Worm (Caenorhabditis elegans) whole organism, L1 larva: Measurements from ENCODE around the gene M04B2.6.
A peak's percentile ranks its signal among the peaks of the same experiment; 100 is the strongest.

Experiments
- C04F5.9 ChIP-seq: sonication (generic microtip); optimal IDR thresholded peaks from 2 replicates; lab custom pipeline; 2016; ENCODE audit warnings: missing genetic modification characterization, missing compliant biosample characterization
- C16A3.4 ChIP-seq: fragments of 150-350 bp; optimal IDR thresholded peaks from 2 replicates; lab custom pipeline; 2014; ENCODE audit warnings: missing biosample characterization, missing genetic modification characterization
- Y116A8C.19 ChIP-seq: sonication (generic microtip); optimal IDR thresholded peaks from 2 replicates; lab custom pipeline; 2016; ENCODE audit warnings: missing compliant biosample characterization, missing genetic modification characterization, borderline replicate concordance
- alr-1 ChIP-seq: fragments of 200-800 bp; sonication (Bioruptor generic); optimal IDR thresholded peaks from 2 replicates; lab custom pipeline; 2018; ENCODE audit warnings: borderline replicate concordance, mild to moderate bottlenecking, missing genetic modification characterization, missing compliant biosample characterization
- ama-1 ChIP-seq: fragments of 150-350 bp; optimal IDR thresholded peaks from 2 replicates; lab custom pipeline; 2014
- blmp-1 ChIP-seq: fragments of 150-350 bp; optimal IDR thresholded peaks from 2 replicates; lab custom pipeline; 2014; ENCODE audit warnings: missing biosample characterization, missing genetic modification characterization
- ceh-63 ChIP-seq: fragments of 200-800 bp; sonication (Bioruptor generic); optimal IDR thresholded peaks from 2 replicates; lab custom pipeline; 2018; ENCODE audit warnings: mild to moderate bottlenecking, missing genetic modification characterization, missing compliant biosample characterization
- ceh-82 ChIP-seq, 3 experiments: fragments of 150-350 bp in 1 of 3; sonication (generic microtip) in 2 of 3; optimal IDR thresholded peaks; 2 replicates each; lab custom pipeline; 2014 to 2017; ENCODE audit warnings: missing biosample characterization in 3 of 3, missing genetic modification characterization in 3 of 3
- ceh-88 ChIP-seq: fragments of 200-800 bp; sonication (Bioruptor generic); IDR thresholded peaks from 2 replicates; pipeline ENCODE4 v1.3.6; 2022; ENCODE audit warnings: missing genetic modification characterization, missing compliant biosample characterization
- dsc-1 ChIP-seq: sonication (generic microtip); optimal IDR thresholded peaks from 2 replicates; lab custom pipeline; 2016; ENCODE audit warnings: mild to moderate bottlenecking, missing genetic modification characterization, missing compliant biosample characterization
- efl-1 ChIP-seq, 4 experiments: fragments of 150-350 bp; optimal IDR thresholded peaks in 3 of 4; peaks in 1 of 4; 1 replicate in 1 of 4; 2 replicates in 3 of 4; lab custom pipeline; 2014; ENCODE audit warnings: missing biosample characterization in 2 of 4, missing genetic modification characterization in 2 of 4, missing genetic modification reagents in 2 of 4
- egl-27 ChIP-seq, 2 experiments: fragments of 150-350 bp in 1 of 2; sonication (generic microtip); optimal IDR thresholded peaks; 3 replicates each; lab custom pipeline; 2017 to 2018; ENCODE audit warnings: missing biosample characterization in 2 of 2, missing genetic modification characterization in 2 of 2, missing genetic modification reagents in 2 of 2
- elt-2 ChIP-seq: sonication (generic microtip); optimal IDR thresholded peaks from 2 replicates; lab custom pipeline; 2016; ENCODE audit warnings: missing genetic modification characterization, mild to moderate bottlenecking, inconsistent platforms, missing compliant biosample characterization, missing genetic modification reagents
- elt-3 ChIP-seq, 6 experiments: fragments of 150-350 bp in 1 of 6; sonication (generic microtip); optimal IDR thresholded peaks; 2 replicates each; lab custom pipeline; 2017 to 2018; ENCODE audit warnings: missing biosample characterization in 6 of 6, missing genetic modification characterization in 6 of 6, inconsistent platforms in 1 of 6
- ets-5 ChIP-seq: fragments of 200-800 bp; sonication (Bioruptor generic); IDR thresholded peaks from 2 replicates; pipeline ENCODE4 v1.3.6; 2022; ENCODE audit warnings: missing genetic modification characterization, missing compliant biosample characterization
- fkh-10 ChIP-seq: sonication (generic microtip); optimal IDR thresholded peaks from 2 replicates; lab custom pipeline; 2017; ENCODE audit warnings: missing biosample characterization, missing genetic modification reagents, missing genetic modification characterization
- fkh-4 ChIP-seq: sonication (generic microtip); optimal IDR thresholded peaks from 2 replicates; lab custom pipeline; 2016; ENCODE audit warnings: missing compliant biosample characterization, missing genetic modification characterization, borderline replicate concordance
- fos-1 ChIP-seq: fragments of 150-350 bp; optimal IDR thresholded peaks from 2 replicates; lab custom pipeline; 2014; ENCODE audit warnings: missing biosample characterization, missing genetic modification characterization
- hlh-4 ChIP-seq: sonication (generic microtip); optimal IDR thresholded peaks from 2 replicates; lab custom pipeline; 2016; ENCODE audit warnings: mild to moderate bottlenecking, missing genetic modification characterization, missing compliant biosample characterization
- hpl-2 ChIP-seq: fragments of 150-350 bp; optimal IDR thresholded peaks from 2 replicates; lab custom pipeline; 2014; ENCODE audit warnings: missing biosample characterization, missing genetic modification reagents, missing genetic modification characterization
- irx-1 ChIP-seq: sonication (generic microtip); optimal IDR thresholded peaks from 2 replicates; lab custom pipeline; 2016; ENCODE audit warnings: missing genetic modification characterization, missing compliant biosample characterization
- isw-1 ChIP-seq: fragments of 200-800 bp; sonication (Bioruptor generic); IDR thresholded peaks from 2 replicates; pipeline ENCODE4 v1.3.6; 2022; ENCODE audit warnings: missing genetic modification characterization, missing compliant biosample characterization
- jun-1 ChIP-seq: fragments of 150-350 bp; optimal IDR thresholded peaks from 2 replicates; lab custom pipeline; 2014; ENCODE audit warnings: missing biosample characterization, missing genetic modification reagents, missing genetic modification characterization
- lsy-2 ChIP-seq, 2 experiments: fragments of 150-350 bp; optimal IDR thresholded peaks; 2 replicates each; lab custom pipeline; 2014; ENCODE audit warnings: missing biosample characterization in 2 of 2, missing genetic modification characterization in 2 of 2
- mab-9 ChIP-seq: fragments of 200-800 bp; sonication (Bioruptor generic); IDR thresholded peaks from 2 replicates; pipeline ENCODE4 v1.3.6; 2022; ENCODE audit warnings: missing genetic modification reagents, missing genetic modification characterization, missing compliant biosample characterization
- mdl-1 ChIP-seq, 2 experiments: fragments of 150-350 bp; optimal IDR thresholded peaks; 2 replicates each; lab custom pipeline; 2014 to 2017; ENCODE audit warnings: missing biosample characterization in 2 of 2, missing genetic modification characterization in 2 of 2, inconsistent platforms in 1 of 2
- mef-2 ChIP-seq: fragments of 150-350 bp; optimal IDR thresholded peaks from 2 replicates; lab custom pipeline; 2014; ENCODE audit warnings: missing biosample characterization, missing genetic modification characterization
- mep-1 ChIP-seq: fragments of 150-350 bp; optimal IDR thresholded peaks from 2 replicates; lab custom pipeline; 2014; ENCODE audit warnings: missing biosample characterization, missing genetic modification characterization
- nhr-11 ChIP-seq: fragments of 150-350 bp; optimal IDR thresholded peaks from 2 replicates; lab custom pipeline; 2014; ENCODE audit warnings: missing biosample characterization, missing genetic modification characterization
- nhr-20 ChIP-seq: sonication (generic microtip); optimal IDR thresholded peaks from 2 replicates; lab custom pipeline; 2016; ENCODE audit warnings: mild to moderate bottlenecking, missing genetic modification characterization, missing compliant biosample characterization
- nhr-28 ChIP-seq: fragments of 150-350 bp; optimal IDR thresholded peaks from 2 replicates; lab custom pipeline; 2014; ENCODE audit warnings: missing biosample characterization, missing genetic modification characterization
- nhr-76 ChIP-seq: sonication (generic microtip); optimal IDR thresholded peaks from 2 replicates; lab custom pipeline; 2017; ENCODE audit warnings: missing biosample characterization, missing genetic modification characterization
- nhr-84 ChIP-seq: sonication (generic microtip); optimal IDR thresholded peaks from 2 replicates; lab custom pipeline; 2017; ENCODE audit warnings: missing biosample characterization, missing genetic modification characterization
- nhr-85 ChIP-seq: sonication (generic microtip); peaks from one replicate; lab custom pipeline; 2016; ENCODE audit warnings: missing genetic modification characterization, inconsistent platforms, missing compliant biosample characterization
- nhr-90 ChIP-seq: sonication (generic microtip); optimal IDR thresholded peaks from 2 replicates; lab custom pipeline; 2016; ENCODE audit warnings: mild to moderate bottlenecking, missing genetic modification characterization, missing compliant biosample characterization; ENCODE audit not compliant: poor library complexity
- pag-3 ChIP-seq: sonication (generic microtip); optimal IDR thresholded peaks from 2 replicates; lab custom pipeline; 2017; ENCODE audit warnings: missing genetic modification characterization, mild to moderate bottlenecking, missing compliant biosample characterization, antibody characterized with exemption, borderline replicate concordance; ENCODE audit not compliant: insufficient read depth
- pax-3 ChIP-seq: fragments of 200-800 bp; sonication (Bioruptor generic); optimal IDR thresholded peaks from 2 replicates; lab custom pipeline; 2018; ENCODE audit warnings: mild to moderate bottlenecking, missing genetic modification characterization, moderate library complexity, missing compliant biosample characterization
- rnt-1 ChIP-seq: sonication (generic microtip); optimal IDR thresholded peaks from 2 replicates; lab custom pipeline; 2016; ENCODE audit warnings: mild to moderate bottlenecking, missing genetic modification characterization, moderate library complexity, missing compliant biosample characterization
- snu-23 ChIP-seq: sonication (generic microtip); optimal IDR thresholded peaks from 2 replicates; lab custom pipeline; 2016; ENCODE audit warnings: missing genetic modification characterization, missing compliant biosample characterization
- sox-4 ChIP-seq: sonication (generic microtip); optimal IDR thresholded peaks from 2 replicates; lab custom pipeline; 2016; ENCODE audit warnings: missing genetic modification characterization, missing compliant biosample characterization
- sptf-1 ChIP-seq: fragments of 150-350 bp; optimal IDR thresholded peaks from 2 replicates; lab custom pipeline; 2014; ENCODE audit warnings: missing biosample characterization, missing genetic modification characterization
- sup-37 ChIP-seq: fragments of 200-800 bp; sonication (Bioruptor generic); optimal IDR thresholded peaks from 2 replicates; lab custom pipeline; 2018; ENCODE audit warnings: mild to moderate bottlenecking, missing genetic modification characterization, missing compliant biosample characterization
- tbx-2 ChIP-seq: sonication (generic microtip); optimal IDR thresholded peaks from 2 replicates; lab custom pipeline; 2016; ENCODE audit warnings: missing genetic modification characterization, missing compliant biosample characterization
- unc-130 ChIP-seq: fragments of 150-350 bp; optimal IDR thresholded peaks from 2 replicates; lab custom pipeline; 2017; ENCODE audit warnings: missing biosample characterization, missing genetic modification characterization, inconsistent platforms
- unc-62 ChIP-seq: fragments of 150-350 bp; optimal IDR thresholded peaks from 2 replicates; lab custom pipeline; 2014; ENCODE audit warnings: missing biosample characterization, missing genetic modification reagents, missing genetic modification characterization
- unc-98 ChIP-seq: fragments of 200-800 bp; sonication (Bioruptor generic); IDR thresholded peaks from 2 replicates; pipeline ENCODE4 v1.3.6; 2022; ENCODE audit warnings: missing genetic modification characterization, missing compliant biosample characterization
- ztf-11 ChIP-seq, 2 experiments: sonication (generic microtip); optimal IDR thresholded peaks; 2 replicates each; lab custom pipeline; 2016 to 2017; ENCODE audit warnings: missing genetic modification characterization in 2 of 2, missing biosample characterization in 1 of 2, missing compliant biosample characterization in 1 of 2
- ztf-4 ChIP-seq: fragments of 150-350 bp; optimal IDR thresholded peaks from 2 replicates; lab custom pipeline; 2014; ENCODE audit warnings: missing biosample characterization, missing genetic modification characterization

Gene M04B2.6

DNA sequence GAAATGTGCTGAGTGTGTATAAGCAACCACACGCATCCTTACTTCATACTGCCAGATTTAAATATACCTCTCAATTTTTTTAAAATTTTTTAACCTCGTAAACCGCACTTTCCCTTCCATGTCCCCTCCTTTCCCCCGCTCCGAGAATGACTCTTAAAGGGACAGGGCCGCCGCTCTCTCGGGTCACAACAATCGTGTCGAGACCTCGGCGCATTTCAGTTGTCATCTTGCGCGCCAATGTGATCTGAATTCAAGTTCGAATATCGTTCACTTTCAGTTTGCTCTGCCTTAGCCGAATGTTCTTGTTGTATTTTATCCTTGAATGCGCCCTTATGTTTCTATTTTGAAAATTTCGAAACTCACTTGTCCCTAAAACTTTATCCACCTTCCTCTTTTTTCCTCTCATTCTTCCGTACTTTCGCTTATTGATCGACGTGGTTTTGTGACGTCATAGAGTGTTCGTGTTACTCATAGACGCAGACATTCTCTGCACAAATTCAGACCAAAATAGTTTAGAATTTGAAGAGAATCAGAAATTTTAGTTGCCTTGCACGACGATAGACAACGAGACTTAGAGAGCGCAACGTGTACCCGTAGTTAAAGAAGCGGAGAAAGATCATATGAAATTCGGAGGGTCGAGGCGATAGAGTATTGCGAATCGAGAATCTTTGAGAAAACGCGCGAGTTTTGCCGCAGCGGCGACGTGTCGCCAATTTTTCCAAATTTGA, 11.8 kb upstream of the M04B2.6 start (continued):
- TF ChIP-seq dsc-1 (tag; lab: Kevin White, UChicago) (peak; percentile 57), snu-23 (GFP tag; lab: Kevin White, UChicago) (peak; percentile 86), jun-1 (tag; lab: Kevin White, UChicago) (peak; percentile 77), fkh-10 (GFP tag; lab: Kevin White, UChicago) (peak; percentile 27), nhr-90 (tag; lab: Kevin White, UChicago) (peak; percentile 48), hpl-2 (GFP tag; lab: Kevin White, UChicago) (peak; percentile 32), irx-1 (tag; lab: Kevin White, UChicago) (peak; percentile 63), unc-62 (no peak), tbx-2 (tag; lab: Kevin White, UChicago) (peak; percentile 79), mep-1 (peak; percentile 98), mdl-1 (tag; optimal IDR thresholded peaks at IDR 0.05; lab: Kevin White, UChicago) (peak in 1 of 2 experiments; percentile 66), fos-1 (tag; lab: Kevin White, UChicago) (peak; percentile 74)

- TF ChIP-seq fos-1 (tag; lab: Kevin White, UChicago) = no peak
- TF ChIP-seq pag-3 = no peak
- no peak for TF ChIP-seq nhr-28 (tag; lab: Kevin White, UChicago)
- peak; percentile 6; the same call in 1 of the 2 replicates for TF ChIP-seq isw-1 (GFP tag; lab: Robert Waterston, UW)
- TF ChIP-seq unc-98 (GFP tag; lab: Robert Waterston, UW) = no peak
- no peak for TF ChIP-seq mdl-1 (tag; optimal IDR thresholded peaks at IDR 0.05; lab: Kevin White, UChicago)
- TF ChIP-seq unc-62 = no peak
- TF ChIP-seq sox-4 = no peak
- TF ChIP-seq Y116A8C.19 = no peak
- TF ChIP-seq hlh-4 (tag; lab: Kevin White, UChicago) = no peak
- peak; percentile 13 for TF ChIP-seq nhr-90 (tag; lab: Kevin White, UChicago)
- TF ChIP-seq ztf-4 (tag; lab: Kevin White, UChicago) = no peak
- TF ChIP-seq nhr-76 = no peak
- TF ChIP-seq ceh-88 = no peak
- no peak for TF ChIP-seq sptf-1
- TF ChIP-seq dsc-1 (tag; lab: Kevin White, UChicago) = peak; percentile 50
- TF ChIP-seq elt-3 (tag; optimal IDR thresholded peaks at IDR 0.05; lab: Kevin White, UChicago) = no peak
- TF ChIP-seq mab-9 (GFP tag; lab: Robert Waterston, UW) = no peak
- TF ChIP-seq mef-2 (tag; lab: Kevin White, UChicago) = no peak
- TF ChIP-seq C04F5.9 (tag; lab: Kevin White, UChicago) = no peak
- no peak for TF ChIP-seq rnt-1 (tag; lab: Kevin White, UChicago)
- peak; percentile 32 for TF ChIP-seq nhr-20 (tag; lab: Kevin White, UChicago)
- TF ChIP-seq pax-3 = no peak
- TF ChIP-seq C16A3.4 (tag; lab: Kevin White, UChicago) = peak; percentile 64
- TF ChIP-seq hpl-2 (GFP tag; lab: Kevin White, UChicago) = no peak
- no peak for TF ChIP-seq ceh-63
- no peak for TF ChIP-seq unc-130 (tag; lab: Kevin White, UChicago)
- no peak for TF ChIP-seq fkh-4 (tag; lab: Kevin White, UChicago)
- no peak for TF ChIP-seq ets-5 (GFP tag; lab: Robert Waterston, UW)
- peak; percentile 54 to 74 for TF ChIP-seq lsy-2 (tag; optimal IDR thresholded peaks at IDR 0.05; lab: Kevin White, UChicago)
- TF ChIP-seq efl-1 (optimal IDR thresholded peaks at IDR 0.05; lab: Kevin White, UChicago) = peak; percentile 34 to 67
- TF ChIP-seq efl-1 (GFP tag; optimal IDR thresholded peaks at IDR 0.05 in 1 of 2; lab: Kevin White, UChicago) = peak; percentile 76 to 96
- TF ChIP-seq nhr-11 = no peak
- peak; percentile 85 for TF ChIP-seq mep-1
- TF ChIP-seq ztf-11 (tag; optimal IDR thresholded peaks at IDR 0.05; lab: Kevin White, UChicago) = no peak
- no peak for TF ChIP-seq alr-1 (tag; lab: Kevin White, UChicago)
- TF ChIP-seq ceh-82 (tag; optimal IDR thresholded peaks at IDR 0.05; lab: Kevin White, UChicago) = peak in 2 of 3 experiments; percentile 34 to 55
- TF ChIP-seq ama-1 (lab: Kevin White, UChicago) = no peak
- peak; percentile 37 for TF ChIP-seq nhr-85 (tag; lab: Kevin White, UChicago)
- no peak for TF ChIP-seq sup-37 (GFP tag; lab: Kevin White, UChicago)
- no peak for TF ChIP-seq elt-2 (tag; lab: Kevin White, UChicago)
- TF ChIP-seq nhr-84 = no peak
- peak; percentile 35 for TF ChIP-seq irx-1 (tag; lab: Kevin White, UChicago)
- no peak for TF ChIP-seq egl-27 (tag; optimal IDR thresholded peaks at IDR 0.05; lab: Kevin White, UChicago)
- TF ChIP-seq blmp-1 (tag; lab: Kevin White, UChicago) = peak; percentile 49
These were observed 10.4 kb upstream of the M04B2.6 start, which contains the start of the genes M04B2.4 and gfl-1 for ce11 chrIV:11520960-11521359. Gene M04B2.4 (minus strand): TSS chrIV:11521031. Gene gfl-1 (plus strand): TSS chrIV:11521290.
